Worm (Caenorhabditis elegans): Measurements from ENCODE around the gene C09E7.11.

- TF ChIP-seq dao-5 (tag; optimal IDR thresholded peaks at IDR 0.05) (no peak), him-1 (tag; optimal IDR thresholded peaks at IDR 0.05) (no peak)
Measured at ce11 chrIII:6519949-6520348, 11.2 kb upstream of the C09E7.11 start, which contains the start of gene C09E7.10.

Measured in whole organism, L4/young adult.